Worm (Caenorhabditis elegans) whole organism, midembryonic: Measurements from ENCODE around the gene T23B5.3.

Experiments
- T22C8.4 ChIP-seq: fragments of 200-800 bp; sonication (Bioruptor generic); IDR thresholded peaks from 2 replicates; pipeline ENCODE4 v1.3.6; 2022; ENCODE audit warnings: missing genetic modification characterization, missing compliant biosample characterization
- cog-1 ChIP-seq: sonication (generic microtip); optimal IDR thresholded peaks from 2 replicates; lab custom pipeline; 2016; ENCODE audit warnings: missing genetic modification characterization, missing compliant biosample characterization
- flt-1 ChIP-seq: fragments of 200-800 bp; sonication (Bioruptor generic); IDR thresholded peaks from 2 replicates; pipeline ENCODE4 v1.3.6; 2022; ENCODE audit warnings: missing genetic modification characterization, missing compliant biosample characterization
- med-1 ChIP-seq: sonication (generic microtip); optimal IDR thresholded peaks from 2 replicates; lab custom pipeline; 2017; ENCODE audit warnings: missing genetic modification characterization, mild to moderate bottlenecking, missing compliant biosample characterization, antibody characterized with exemption, missing genetic modification reagents; ENCODE audit not compliant: insufficient read depth
- ref-1 ChIP-seq: fragments of 200-800 bp; sonication (Bioruptor generic); conservative IDR thresholded peaks from 2 replicates; pipeline ENCODE4 v1.3.6; 2022; ENCODE audit warnings: missing genetic modification reagents, missing genetic modification characterization, missing compliant biosample characterization
- tab-1 ChIP-seq: fragments of 200-800 bp; sonication (Bioruptor generic); IDR thresholded peaks from 2 replicates; pipeline ENCODE4 v1.3.6; 2022; ENCODE audit warnings: missing genetic modification characterization, missing compliant biosample characterization
- ztf-23 ChIP-seq: fragments of 200-800 bp; sonication (Bioruptor generic); IDR thresholded peaks from 2 replicates; pipeline ENCODE4 v1.3.6; 2022; ENCODE audit warnings: missing genetic modification reagents, missing genetic modification characterization, missing compliant biosample characterization
- ztf-29 ChIP-seq: fragments of 200-800 bp; sonication (Bioruptor generic); IDR thresholded peaks from 2 replicates; pipeline ENCODE4 v1.3.6; 2022; ENCODE audit warnings: missing genetic modification reagents, missing genetic modification characterization, missing compliant biosample characterization

- TF ChIP-seq flt-1 (GFP tag; lab: Robert Waterston, UW): no peak
- no peak for TF ChIP-seq cog-1
- TF ChIP-seq ref-1: no peak
- TF ChIP-seq ztf-29 (GFP tag; lab: Robert Waterston, UW): no peak
- TF ChIP-seq tab-1: no peak
- TF ChIP-seq T22C8.4 (GFP tag; lab: Robert Waterston, UW): no peak
- no peak for TF ChIP-seq med-1 (GFP tag; lab: Kevin White, UChicago)
- no peak for TF ChIP-seq ztf-23 (GFP tag; lab: Robert Waterston, UW)
Observed at ce11 chrIV:12700944-12701343, 12.5 kb downstream of the T23B5.3 start.
